Worm (Caenorhabditis elegans) whole organism, early embryonic: Measurements from ENCODE around the gene srh-177.
A peak's percentile ranks its signal among the peaks of the same experiment; 100 is the strongest.

Experiments used
- B0310.2 ChIP-seq: sonication (generic microtip); optimal IDR thresholded peaks from 2 replicates; lab custom pipeline; 2016; ENCODE audit warnings: mild to moderate bottlenecking, missing genetic modification characterization, missing compliant biosample characterization
- F13C5.2 ChIP-seq: sonication (generic microtip); optimal IDR thresholded peaks from 2 replicates; lab custom pipeline; 2017; ENCODE audit warnings: mild to moderate bottlenecking, missing genetic modification characterization, inconsistent platforms, missing compliant biosample characterization
- aly-1 ChIP-seq: sonication (generic microtip); optimal IDR thresholded peaks from 2 replicates; lab custom pipeline; 2016; ENCODE audit warnings: missing genetic modification characterization, missing compliant biosample characterization
- ama-1 ChIP-seq: fragments of 150-350 bp; optimal IDR thresholded peaks from 2 replicates; lab custom pipeline; 2014
- ceh-13 ChIP-seq: fragments of 200-800 bp; sonication (Bioruptor generic); optimal IDR thresholded peaks from 2 replicates; lab custom pipeline; 2018; ENCODE audit warnings: mild to moderate bottlenecking, missing genetic modification characterization, missing compliant biosample characterization
- ceh-36 ChIP-seq: sonication (generic microtip); optimal IDR thresholded peaks from 2 replicates; lab custom pipeline; 2016; ENCODE audit warnings: missing genetic modification characterization, inconsistent platforms, missing compliant biosample characterization
- ets-7 ChIP-seq: sonication (generic microtip); optimal IDR thresholded peaks from 2 replicates; lab custom pipeline; 2016; ENCODE audit warnings: missing genotype, missing genetic modification characterization, missing compliant biosample characterization
- flt-1 ChIP-seq: fragments of 200-800 bp; sonication (Bioruptor generic); IDR thresholded peaks from 2 replicates; pipeline ENCODE4 v1.3.6; 2022; ENCODE audit warnings: missing genetic modification characterization, missing compliant biosample characterization
- hmbx-1 ChIP-seq: sonication (generic microtip); optimal IDR thresholded peaks from 2 replicates; lab custom pipeline; 2016; ENCODE audit warnings: mild to moderate bottlenecking, missing genetic modification characterization, missing compliant biosample characterization
- hmg-4 ChIP-seq: fragments of 200-800 bp; sonication (Bioruptor generic); optimal IDR thresholded peaks from 2 replicates; lab custom pipeline; 2018; ENCODE audit warnings: mild to moderate bottlenecking, missing genetic modification characterization, missing compliant biosample characterization
- hnd-1 ChIP-seq: sonication (generic microtip); optimal IDR thresholded peaks from 2 replicates; lab custom pipeline; 2016; ENCODE audit warnings: missing genetic modification characterization, missing compliant biosample characterization
- pes-1 ChIP-seq: fragments of 200-800 bp; sonication (Bioruptor generic); IDR thresholded peaks from 2 replicates; pipeline ENCODE4 v1.3.6; 2022; ENCODE audit warnings: missing genetic modification reagents, missing genetic modification characterization, missing compliant biosample characterization
- scrt-1 ChIP-seq: fragments of 200-800 bp; sonication (Bioruptor generic); IDR thresholded peaks from 2 replicates; pipeline ENCODE4 v1.3.6; 2022; ENCODE audit warnings: missing genetic modification characterization, missing compliant biosample characterization
- sea-1 ChIP-seq: fragments of 200-800 bp; sonication (Bioruptor generic); conservative IDR thresholded peaks from 2 replicates; pipeline ENCODE4 v1.3.6; 2022; ENCODE audit warnings: missing genetic modification characterization, missing compliant biosample characterization
- tbx-11 ChIP-seq: fragments of 200-800 bp; sonication (Bioruptor generic); IDR thresholded peaks from 2 replicates; pipeline ENCODE4 v1.3.6; 2022; ENCODE audit warnings: missing genetic modification characterization, missing compliant biosample characterization
- tbx-37 ChIP-seq: fragments of 200-800 bp; sonication (Bioruptor generic); conservative IDR thresholded peaks from 2 replicates; pipeline ENCODE4 v1.3.6; 2022; ENCODE audit warnings: missing genetic modification reagents, missing genetic modification characterization, missing compliant biosample characterization
- tra-4 ChIP-seq: sonication (generic microtip); optimal IDR thresholded peaks from 2 replicates; lab custom pipeline; 2017; ENCODE audit warnings: missing genetic modification characterization, missing compliant biosample characterization

srh-177 gene

ce11 chrV:20413426-20413825 is 44.4 kb upstream of the srh-177 start:
- TF ChIP-seq hmbx-1 (tag; lab: Kevin White, UChicago) (no peak), ets-7 (tag; lab: Kevin White, UChicago) (no peak), pes-1 (GFP tag; lab: Robert Waterston, UW) (no peak), scrt-1 (no peak), tbx-37 (GFP tag; lab: Robert Waterston, UW) (no peak), B0310.2 (no peak), flt-1 (no peak)

ce11 chrV:20412225-20412624 is 43.2 kb upstream of the srh-177 start:
- TF ChIP-seq hnd-1 (tag; lab: Kevin White, UChicago) (no peak), F13C5.2 (tag; lab: Kevin White, UChicago) (no peak), hmbx-1 (tag; lab: Kevin White, UChicago) (no peak)

- TF ChIP-seq hmbx-1 (tag; lab: Kevin White, UChicago): no peak
- no peak for TF ChIP-seq ets-7 (tag; lab: Kevin White, UChicago)
- TF ChIP-seq hmg-4 (GFP tag; lab: Kevin White, UChicago): no peak
- no peak for TF ChIP-seq tbx-11 (GFP tag; lab: Robert Waterston, UW)
- TF ChIP-seq F13C5.2 (tag; lab: Kevin White, UChicago): no peak
- TF ChIP-seq scrt-1: no peak
- no peak for TF ChIP-seq B0310.2
- TF ChIP-seq tbx-37 (GFP tag; lab: Robert Waterston, UW): no peak
- no peak for TF ChIP-seq ceh-13
- TF ChIP-seq ceh-36 (tag; lab: Kevin White, UChicago): no peak
- no peak for TF ChIP-seq flt-1
- TF ChIP-seq hnd-1 (tag; lab: Kevin White, UChicago): no peak
- no peak for TF ChIP-seq sea-1 (GFP tag; lab: Robert Waterston, UW)
Observed at ce11 chrV:20411659-20412058, 42.6 kb upstream of the srh-177 start, which contains the start of gene F53H2.3. Gene F53H2.3, minus strand, starts transcription at chrV:20411759.

ce11 chrV:20410285-20410684 is 41.2 kb upstream of the srh-177 start:
- TF ChIP-seq ets-7 (tag; lab: Kevin White, UChicago) (no peak), flt-1 (peak; percentile 17; the same call in 1 of the 2 replicates), hmg-4 (GFP tag; lab: Kevin White, UChicago) (peak; percentile 68), ceh-36 (tag; lab: Kevin White, UChicago) (peak; percentile 35), hmbx-1 (tag; lab: Kevin White, UChicago) (no peak)

ce11 chrV:20409016-20409415 is 40.0 kb upstream of the srh-177 start:
- TF ChIP-seq hnd-1 (tag; lab: Kevin White, UChicago): no peak
- TF ChIP-seq hmbx-1 (tag; lab: Kevin White, UChicago): no peak
- no peak for TF ChIP-seq scrt-1
- TF ChIP-seq ets-7 (tag; lab: Kevin White, UChicago): no peak

ce11 chrV:20406817-20407216 is 37.8 kb upstream of the srh-177 start:
- TF ChIP-seq tbx-37 (GFP tag; lab: Robert Waterston, UW): no peak
- no peak for TF ChIP-seq hnd-1 (tag; lab: Kevin White, UChicago)
- TF ChIP-seq hmbx-1 (tag; lab: Kevin White, UChicago): no peak
- no peak for TF ChIP-seq ceh-13
- TF ChIP-seq scrt-1: no peak
- no peak for TF ChIP-seq ceh-36 (tag; lab: Kevin White, UChicago)

- TF ChIP-seq pes-1 (GFP tag; lab: Robert Waterston, UW) (no peak), scrt-1 (no peak), B0310.2 (no peak), flt-1 (no peak), ama-1 (lab: Kevin White, UChicago) (no peak), tra-4 (tag; lab: Kevin White, UChicago) (no peak), ceh-36 (tag; lab: Kevin White, UChicago) (no peak), sea-1 (GFP tag; lab: Robert Waterston, UW) (no peak), hnd-1 (tag; lab: Kevin White, UChicago) (no peak), aly-1 (tag; lab: Kevin White, UChicago) (no peak), F13C5.2 (tag; lab: Kevin White, UChicago) (no peak), ets-7 (tag; lab: Kevin White, UChicago) (no peak), tbx-11 (GFP tag; lab: Robert Waterston, UW) (no peak), ceh-13 (no peak)
Observed at ce11 chrV:20402842-20403241, 33.8 kb upstream of the srh-177 start.

- TF ChIP-seq ceh-36 (tag; lab: Kevin White, UChicago): no peak
- TF ChIP-seq hmg-4 (GFP tag; lab: Kevin White, UChicago): no peak
- no peak for TF ChIP-seq hnd-1 (tag; lab: Kevin White, UChicago)
- TF ChIP-seq sea-1 (GFP tag; lab: Robert Waterston, UW): no peak
- TF ChIP-seq F13C5.2 (tag; lab: Kevin White, UChicago): no peak
- TF ChIP-seq ets-7 (tag; lab: Kevin White, UChicago): no peak
- no peak for TF ChIP-seq B0310.2
- peak; percentile 55 for TF ChIP-seq ama-1 (lab: Kevin White, UChicago)
Observed at ce11 chrV:20399532-20400068, 30.5 kb upstream of the srh-177 start.

ce11 chrV:20393773-20394172 is 24.7 kb upstream of the srh-177 start, which contains the start of gene cnc-7:
Gene cnc-7, plus strand, starts transcription at chrV:20394073.
- no peak for TF ChIP-seq ceh-36 (tag; lab: Kevin White, UChicago)
- no peak for TF ChIP-seq B0310.2
- TF ChIP-seq hmg-4 (GFP tag; lab: Kevin White, UChicago): no peak
- no peak for TF ChIP-seq F13C5.2 (tag; lab: Kevin White, UChicago)
- TF ChIP-seq aly-1 (tag; lab: Kevin White, UChicago): no peak
- TF ChIP-seq hmbx-1 (tag; lab: Kevin White, UChicago): no peak
- TF ChIP-seq pes-1 (GFP tag; lab: Robert Waterston, UW): no peak
- TF ChIP-seq flt-1: no peak
- no peak for TF ChIP-seq sea-1 (GFP tag; lab: Robert Waterston, UW)
- TF ChIP-seq ceh-13: no peak
- no peak for TF ChIP-seq tbx-37 (GFP tag; lab: Robert Waterston, UW)
- no peak for TF ChIP-seq ets-7 (tag; lab: Kevin White, UChicago)
- no peak for TF ChIP-seq tbx-11 (GFP tag; lab: Robert Waterston, UW)
- TF ChIP-seq scrt-1: no peak
- TF ChIP-seq hnd-1 (tag; lab: Kevin White, UChicago): no peak
- TF ChIP-seq ama-1 (lab: Kevin White, UChicago): no peak
- TF ChIP-seq tra-4 (tag; lab: Kevin White, UChicago): no peak
